Worm (Caenorhabditis elegans) whole organism, L1 larva: ENCODE results near the gene mua-3.

Source experiments
- Y116A8C.19 ChIP-seq: sonication (generic microtip); optimal IDR thresholded peaks from 2 replicates; lab custom pipeline; 2016; ENCODE audit warnings: missing compliant biosample characterization, missing genetic modification characterization, borderline replicate concordance
- aha-1 ChIP-seq: fragments of 150-350 bp; optimal IDR thresholded peaks from 2 replicates; lab custom pipeline; 2014; ENCODE audit warnings: missing biosample characterization, missing genetic modification characterization
- aly-2 ChIP-seq: fragments of 150-350 bp; optimal IDR thresholded peaks from 2 replicates; lab custom pipeline; 2014; ENCODE audit warnings: missing biosample characterization, missing genetic modification characterization
- blmp-1 ChIP-seq: fragments of 150-350 bp; optimal IDR thresholded peaks from 2 replicates; lab custom pipeline; 2014; ENCODE audit warnings: missing biosample characterization, missing genetic modification characterization
- ceh-63 ChIP-seq: fragments of 200-800 bp; sonication (Bioruptor generic); optimal IDR thresholded peaks from 2 replicates; lab custom pipeline; 2018; ENCODE audit warnings: mild to moderate bottlenecking, missing genetic modification characterization, missing compliant biosample characterization
- ceh-82 ChIP-seq, 3 experiments: fragments of 150-350 bp in 1 of 3; sonication (generic microtip) in 2 of 3; optimal IDR thresholded peaks; 2 replicates each; lab custom pipeline; 2014 to 2017; ENCODE audit warnings: missing biosample characterization in 3 of 3, missing genetic modification characterization in 3 of 3
- ceh-88 ChIP-seq: fragments of 200-800 bp; sonication (Bioruptor generic); IDR thresholded peaks from 2 replicates; pipeline ENCODE4 v1.3.6; 2022; ENCODE audit warnings: missing genetic modification characterization, missing compliant biosample characterization
- dpl-1 ChIP-seq, 3 experiments: fragments of 150-350 bp in 2 of 3; sonication (generic microtip) in 1 of 3; optimal IDR thresholded peaks; 2 replicates each; lab custom pipeline; 2014 to 2017; ENCODE audit warnings: missing biosample characterization in 3 of 3, missing genetic modification characterization in 3 of 3, missing genetic modification reagents in 3 of 3
- efl-1 ChIP-seq, 4 experiments: fragments of 150-350 bp; optimal IDR thresholded peaks in 3 of 4; peaks in 1 of 4; 1 replicate in 1 of 4; 2 replicates in 3 of 4; lab custom pipeline; 2014; ENCODE audit warnings: missing biosample characterization in 2 of 4, missing genetic modification characterization in 2 of 4, missing genetic modification reagents in 2 of 4
- elt-2 ChIP-seq: sonication (generic microtip); optimal IDR thresholded peaks from 2 replicates; lab custom pipeline; 2016; ENCODE audit warnings: missing genetic modification characterization, mild to moderate bottlenecking, inconsistent platforms, missing compliant biosample characterization, missing genetic modification reagents
- elt-3 ChIP-seq, 6 experiments: fragments of 150-350 bp in 1 of 6; sonication (generic microtip); optimal IDR thresholded peaks; 2 replicates each; lab custom pipeline; 2017 to 2018; ENCODE audit warnings: missing biosample characterization in 6 of 6, missing genetic modification characterization in 6 of 6, inconsistent platforms in 1 of 6
- ets-5 ChIP-seq: fragments of 200-800 bp; sonication (Bioruptor generic); IDR thresholded peaks from 2 replicates; pipeline ENCODE4 v1.3.6; 2022; ENCODE audit warnings: missing genetic modification characterization, missing compliant biosample characterization
- fkh-4 ChIP-seq: sonication (generic microtip); optimal IDR thresholded peaks from 2 replicates; lab custom pipeline; 2016; ENCODE audit warnings: missing compliant biosample characterization, missing genetic modification characterization, borderline replicate concordance
- fkh-8 ChIP-seq: sonication (generic microtip); optimal IDR thresholded peaks from 2 replicates; lab custom pipeline; 2016; ENCODE audit warnings: mild to moderate bottlenecking, missing genetic modification characterization, missing compliant biosample characterization
- hpl-2 ChIP-seq: fragments of 150-350 bp; optimal IDR thresholded peaks from 2 replicates; lab custom pipeline; 2014; ENCODE audit warnings: missing biosample characterization, missing genetic modification reagents, missing genetic modification characterization
- irx-1 ChIP-seq: sonication (generic microtip); optimal IDR thresholded peaks from 2 replicates; lab custom pipeline; 2016; ENCODE audit warnings: missing genetic modification characterization, missing compliant biosample characterization
- lin-14 ChIP-seq: fragments of 200-800 bp; sonication (Bioruptor generic); optimal IDR thresholded peaks from 2 replicates; lab custom pipeline; 2018; ENCODE audit warnings: mild to moderate bottlenecking, missing genetic modification characterization, moderate library complexity, missing compliant biosample characterization
- lin-35 ChIP-seq, 2 experiments: fragments of 150-350 bp; optimal IDR thresholded peaks; 2 replicates each; lab custom pipeline; 2014; ENCODE audit warnings: missing biosample characterization in 2 of 2, missing genetic modification characterization in 2 of 2, missing genetic modification reagents in 2 of 2
- lin-39 ChIP-seq: fragments of 150-350 bp; optimal IDR thresholded peaks from 2 replicates; lab custom pipeline; 2014; ENCODE audit warnings: missing biosample characterization, missing genetic modification reagents, missing genetic modification characterization
- lsy-2 ChIP-seq, 2 experiments: fragments of 150-350 bp; optimal IDR thresholded peaks; 2 replicates each; lab custom pipeline; 2014; ENCODE audit warnings: missing biosample characterization in 2 of 2, missing genetic modification characterization in 2 of 2
- mab-9 ChIP-seq: fragments of 200-800 bp; sonication (Bioruptor generic); IDR thresholded peaks from 2 replicates; pipeline ENCODE4 v1.3.6; 2022; ENCODE audit warnings: missing genetic modification reagents, missing genetic modification characterization, missing compliant biosample characterization
- mdl-1 ChIP-seq, 2 experiments: fragments of 150-350 bp; optimal IDR thresholded peaks; 2 replicates each; lab custom pipeline; 2014 to 2017; ENCODE audit warnings: missing biosample characterization in 2 of 2, missing genetic modification characterization in 2 of 2, inconsistent platforms in 1 of 2
- nhr-20 ChIP-seq: sonication (generic microtip); optimal IDR thresholded peaks from 2 replicates; lab custom pipeline; 2016; ENCODE audit warnings: mild to moderate bottlenecking, missing genetic modification characterization, missing compliant biosample characterization
- nhr-237 ChIP-seq: fragments of 150-350 bp; optimal IDR thresholded peaks from 2 replicates; lab custom pipeline; 2014; ENCODE audit warnings: missing biosample characterization, missing genetic modification characterization
- nhr-71 ChIP-seq: sonication (generic microtip); optimal IDR thresholded peaks from 2 replicates; lab custom pipeline; 2016; ENCODE audit warnings: mild to moderate bottlenecking, missing genetic modification characterization, moderate library complexity, missing compliant biosample characterization
- nhr-76 ChIP-seq: sonication (generic microtip); optimal IDR thresholded peaks from 2 replicates; lab custom pipeline; 2017; ENCODE audit warnings: missing biosample characterization, missing genetic modification characterization
- nhr-77 ChIP-seq: fragments of 150-350 bp; optimal IDR thresholded peaks from 2 replicates; lab custom pipeline; 2014; ENCODE audit warnings: missing biosample characterization, missing genetic modification characterization
- pag-3 ChIP-seq: sonication (generic microtip); optimal IDR thresholded peaks from 2 replicates; lab custom pipeline; 2017; ENCODE audit warnings: missing genetic modification characterization, mild to moderate bottlenecking, missing compliant biosample characterization, antibody characterized with exemption, borderline replicate concordance; ENCODE audit not compliant: insufficient read depth
- pqm-1 ChIP-seq: sonication (generic microtip); optimal IDR thresholded peaks from 3 replicates; lab custom pipeline; 2017; ENCODE audit warnings: missing biosample characterization, missing genetic modification characterization
- sptf-1 ChIP-seq: fragments of 150-350 bp; optimal IDR thresholded peaks from 2 replicates; lab custom pipeline; 2014; ENCODE audit warnings: missing biosample characterization, missing genetic modification characterization
- tbx-2 ChIP-seq: sonication (generic microtip); optimal IDR thresholded peaks from 2 replicates; lab custom pipeline; 2016; ENCODE audit warnings: missing genetic modification characterization, missing compliant biosample characterization
- unc-130 ChIP-seq: fragments of 150-350 bp; optimal IDR thresholded peaks from 2 replicates; lab custom pipeline; 2017; ENCODE audit warnings: missing biosample characterization, missing genetic modification characterization, inconsistent platforms
- unc-86 ChIP-seq: sonication (generic microtip); optimal IDR thresholded peaks from 2 replicates; lab custom pipeline; 2016; ENCODE audit warnings: missing genetic modification characterization, missing compliant biosample characterization
- unc-98 ChIP-seq: fragments of 200-800 bp; sonication (Bioruptor generic); IDR thresholded peaks from 2 replicates; pipeline ENCODE4 v1.3.6; 2022; ENCODE audit warnings: missing genetic modification characterization, missing compliant biosample characterization
- ztf-11 ChIP-seq, 2 experiments: sonication (generic microtip); optimal IDR thresholded peaks; 2 replicates each; lab custom pipeline; 2016 to 2017; ENCODE audit warnings: missing genetic modification characterization in 2 of 2, missing biosample characterization in 1 of 2, missing compliant biosample characterization in 1 of 2

mua-3 gene

ce11 chrIII:10132495-10133450 is 27.7 kb upstream of the mua-3 start (continued):
- no peak for TF ChIP-seq hpl-2 (GFP tag; lab: Kevin White, UChicago)
- no peak for TF ChIP-seq mdl-1 (tag; optimal IDR thresholded peaks at IDR 0.05; lab: Kevin White, UChicago)
- peak in 2 of 6 experiments; percentile 13 to 37 for TF ChIP-seq elt-3 (tag; optimal IDR thresholded peaks at IDR 0.05; lab: Kevin White, UChicago)
- no peak for TF ChIP-seq dpl-1 (GFP tag; optimal IDR thresholded peaks at IDR 0.05; lab: Kevin White, UChicago)
- no peak for TF ChIP-seq ets-5 (GFP tag; lab: Robert Waterston, UW)
- TF ChIP-seq ceh-82 (tag; optimal IDR thresholded peaks at IDR 0.05; lab: Kevin White, UChicago) = no peak
- TF ChIP-seq Y116A8C.19 = no peak
- TF ChIP-seq sptf-1 (tag; lab: Kevin White, UChicago) = no peak
- no peak for TF ChIP-seq aha-1 (tag; lab: Kevin White, UChicago)
- TF ChIP-seq lsy-2 (tag; optimal IDR thresholded peaks at IDR 0.05; lab: Kevin White, UChicago) = peak in 1 of 2 experiments; percentile 27
- TF ChIP-seq ceh-88 (GFP tag; lab: Robert Waterston, UW) = no peak

DNA sequence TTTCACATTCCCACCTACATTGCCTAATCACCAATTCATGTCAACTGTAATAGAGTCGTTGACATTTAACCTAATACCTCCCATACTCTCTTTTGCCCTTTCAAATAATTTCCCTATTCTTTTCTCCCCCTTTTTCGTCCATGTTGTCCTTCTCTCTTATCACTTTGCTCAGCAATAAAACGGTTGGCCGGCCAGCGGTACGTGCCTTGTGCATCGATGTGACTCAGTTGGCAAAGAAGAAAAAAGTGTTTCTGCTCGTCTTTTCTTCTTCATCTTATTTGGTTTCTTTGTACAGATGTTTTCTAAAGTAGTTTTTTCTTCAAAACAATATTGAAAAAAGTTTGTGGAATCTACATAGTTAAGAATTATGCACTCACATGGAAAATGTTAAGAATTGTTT is 26.0 kb upstream of the mua-3 start:
- TF ChIP-seq pqm-1 (tag; lab: Kevin White, UChicago) (peak; percentile 13), fkh-4 (no peak), elt-2 (tag; lab: Kevin White, UChicago) (no peak)

DNA sequence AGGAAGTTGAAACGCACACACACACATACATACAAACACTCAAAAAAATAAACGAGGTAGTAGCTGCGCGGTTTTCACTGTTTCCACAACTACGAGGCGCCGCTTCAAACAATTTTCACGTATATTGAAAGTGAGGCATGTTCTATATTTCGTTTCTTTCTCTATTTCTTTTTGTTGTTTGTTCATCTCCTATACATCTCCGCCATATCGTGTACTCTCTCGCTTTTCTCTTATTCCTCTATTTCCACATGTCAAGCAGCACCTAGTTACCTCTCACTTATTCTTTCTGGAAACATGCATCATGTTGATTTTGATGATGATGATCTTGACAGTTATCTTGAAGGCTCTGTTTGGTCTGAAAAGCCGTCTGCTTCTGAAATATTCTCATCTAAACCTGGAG is 23.7 kb upstream of the mua-3 start, which contains the start of gene ZK1128.7:
Gene ZK1128.7 (plus strand): TSS at position 229 of the 400 bp plus-strand sequence.
- TF ChIP-seq unc-130 (tag; lab: Kevin White, UChicago) = no peak
- no peak for TF ChIP-seq unc-86 (tag; lab: Kevin White, UChicago)
- peak; percentile 32 for TF ChIP-seq lin-14 (GFP tag; lab: Kevin White, UChicago)
- peak; percentile 5 for TF ChIP-seq fkh-8 (tag; lab: Kevin White, UChicago)
- peak in 1 of 2 experiments; percentile 19 for TF ChIP-seq efl-1 (optimal IDR thresholded peaks at IDR 0.05; lab: Kevin White, UChicago)
- TF ChIP-seq efl-1 (GFP tag; optimal IDR thresholded peaks at IDR 0.05 in 1 of 2; lab: Kevin White, UChicago) = peak in 1 of 2 experiments; percentile 48
- TF ChIP-seq lsy-2 (tag; optimal IDR thresholded peaks at IDR 0.05; lab: Kevin White, UChicago) = peak in 1 of 2 experiments; percentile 16
- no peak for TF ChIP-seq nhr-237
- peak in 1 of 2 experiments; percentile 7 for TF ChIP-seq lin-35 (GFP tag; optimal IDR thresholded peaks at IDR 0.05; lab: Kevin White, UChicago)
- TF ChIP-seq irx-1 (tag; lab: Kevin White, UChicago) = peak; percentile 10
- TF ChIP-seq blmp-1 (tag; lab: Kevin White, UChicago) = peak; percentile 81
- TF ChIP-seq ceh-82 (tag; optimal IDR thresholded peaks at IDR 0.05; lab: Kevin White, UChicago) = no peak

DNA sequence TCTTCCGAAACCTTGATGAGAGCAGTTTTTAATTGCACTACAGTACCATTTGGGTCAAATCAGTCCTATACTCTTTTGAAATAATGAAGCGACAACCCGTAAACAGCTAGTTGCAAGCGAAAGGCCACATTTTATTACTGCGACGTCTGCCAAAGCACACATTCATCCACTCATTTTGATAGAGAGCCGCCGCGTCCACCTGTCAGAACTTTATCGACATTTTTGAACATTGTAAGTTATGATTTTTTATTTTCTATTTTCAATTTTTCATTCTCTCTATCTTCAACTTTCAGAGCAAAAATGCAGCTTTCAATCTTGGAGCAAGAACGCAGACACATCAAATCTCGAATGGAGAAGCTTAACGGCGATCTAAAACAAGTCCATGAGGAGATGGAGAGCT is 19.8 kb upstream of the mua-3 start, which contains the start of gene K08E5.6:
Gene K08E5.6 (plus strand): TSS at position 301 of the 400 bp plus-strand sequence.
- no peak for TF ChIP-seq aly-2 (tag; lab: Kevin White, UChicago)
- no peak for TF ChIP-seq ztf-11 (tag; optimal IDR thresholded peaks at IDR 0.05; lab: Kevin White, UChicago)
- no peak for TF ChIP-seq nhr-20 (tag; lab: Kevin White, UChicago)
- no peak for TF ChIP-seq pag-3 (tag; lab: Kevin White, UChicago)
- no peak for TF ChIP-seq lin-39 (tag; lab: Kevin White, UChicago)
- TF ChIP-seq unc-98 (GFP tag; lab: Robert Waterston, UW) = no peak
- TF ChIP-seq ceh-63 (GFP tag; lab: Kevin White, UChicago) = no peak
- no peak for TF ChIP-seq hpl-2 (GFP tag; lab: Kevin White, UChicago)

- TF ChIP-seq nhr-76 (tag; lab: Kevin White, UChicago) (no peak), mab-9 (GFP tag; lab: Robert Waterston, UW) (no peak), tbx-2 (no peak), nhr-71 (no peak), nhr-77 (no peak)
Observed at ce11 chrIII:10146701-10147100, 13.8 kb upstream of the mua-3 start, which contains the start of gene K08E5.1. Gene K08E5.1 (minus strand): TSS chrIII:10146801.
